Fruit fly (Drosophila melanogaster): ENCODE data around the gene CG4362.

Gene CG4362

DNA sequence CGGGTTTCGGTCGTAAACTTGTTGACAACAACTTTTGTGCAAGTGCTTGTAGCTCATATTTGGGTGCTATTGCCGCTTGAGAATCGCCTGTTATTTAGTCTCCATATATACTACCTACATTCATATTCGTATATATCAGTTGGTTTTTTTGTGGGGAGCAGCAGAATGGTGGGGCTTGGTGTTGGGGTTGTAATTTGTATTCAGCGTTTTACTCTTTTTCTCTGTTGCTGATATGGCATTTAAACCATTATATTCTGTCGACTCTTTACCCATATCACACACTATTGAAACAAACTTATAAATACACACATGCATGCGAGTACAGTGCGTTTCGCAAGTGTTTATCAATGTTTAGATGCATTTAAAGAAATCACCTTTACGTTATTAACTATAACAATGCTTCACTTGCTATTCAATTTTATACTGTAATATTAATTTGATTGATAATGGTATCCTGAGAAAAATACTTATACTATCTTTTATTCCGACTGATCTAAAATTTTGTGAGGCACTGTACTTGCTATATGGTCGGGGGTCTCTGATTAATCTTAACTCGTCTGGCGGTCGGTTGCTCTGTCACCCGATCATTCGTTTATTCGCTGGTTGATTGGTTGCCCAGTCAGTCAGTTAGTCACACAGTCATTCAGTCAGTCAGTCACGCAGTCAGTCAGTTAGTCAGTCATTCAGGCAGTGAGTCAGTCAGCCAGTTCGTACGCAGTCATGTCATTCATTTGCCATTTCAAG, 45.9 kb downstream of the CG4362 start (continued):
- peak; percentile 79 for TF ChIP-seq H2.0 (GFP tag; IDR thresholded peaks at IDR 0.05)
- peak; percentile 28 for TF ChIP-seq CG3838 (GFP tag; optimal IDR thresholded peaks at IDR 0.05)
- peak; percentile 96 for TF ChIP-seq CG18599 (GFP tag; optimal IDR thresholded peaks at IDR 0.05)
- TF ChIP-seq CG11456 (GFP tag; IDR thresholded peaks at IDR 0.05) = peak; percentile 82
- TF ChIP-seq CG13287 (GFP tag; IDR thresholded peaks at IDR 0.05; ENCODE audit: partially characterized antibody) = no peak
- peak; percentile 63 for TF ChIP-seq CG1647 (GFP tag; optimal IDR thresholded peaks at IDR 0.05)
- TF ChIP-seq Hr51 (GFP tag; optimal IDR thresholded peaks at IDR 0.05) = peak; percentile 25 to 90
- peak; percentile 78 for TF ChIP-seq ci (GFP tag; IDR thresholded peaks at IDR 0.05)
- peak; percentile 91 for TF ChIP-seq CG1603 (tag; optimal IDR thresholded peaks at IDR 0.05)
- TF ChIP-seq sd (tag; optimal IDR thresholded peaks at IDR 0.05) = peak; percentile 77
- TF ChIP-seq Atf3 (GFP tag; optimal IDR thresholded peaks at IDR 0.05) = peak; percentile 23
- peak; percentile 56 for TF ChIP-seq CG7928 (GFP tag; optimal IDR thresholded peaks at IDR 0.05)
- peak; percentile 80 for TF ChIP-seq CG32772 (GFP tag; IDR thresholded peaks at IDR 0.05)
- peak; percentile 94 for TF ChIP-seq cwo (GFP tag; optimal IDR thresholded peaks at IDR 0.05)
- TF ChIP-seq ab (GFP tag; optimal IDR thresholded peaks at IDR 0.05) = no peak
- TF ChIP-seq wek (GFP tag; optimal IDR thresholded peaks at IDR 0.05) = peak; percentile 35
- peak; percentile 85 for TF ChIP-seq Ada2b (GFP tag; IDR thresholded peaks at IDR 0.05)
- TF ChIP-seq zen (tag; optimal IDR thresholded peaks at IDR 0.05) = peak; percentile 56
- peak; percentile 93 for TF ChIP-seq Fer3 (tag; optimal IDR thresholded peaks at IDR 0.05)
- peak; percentile 56 for TF ChIP-seq tio (GFP tag; optimal IDR thresholded peaks at IDR 0.05)
- TF ChIP-seq CG15011 (GFP tag; optimal IDR thresholded peaks at IDR 0.05) = peak; percentile 88
- peak; percentile 88 for TF ChIP-seq CG14014 (GFP tag; IDR thresholded peaks at IDR 0.05)
- peak; percentile 19 for TF ChIP-seq Atf-2 (GFP tag; optimal IDR thresholded peaks at IDR 0.05)
- TF ChIP-seq CG12155 (GFP tag; optimal IDR thresholded peaks at IDR 0.05) = peak; percentile 82
- peak; percentile 83 for TF ChIP-seq kay (GFP tag; optimal IDR thresholded peaks at IDR 0.05)
- peak; percentile 97 for TF ChIP-seq CG12769 (tag; optimal IDR thresholded peaks at IDR 0.05)
- peak; percentile 65 for TF ChIP-seq CG4328 (GFP tag; optimal IDR thresholded peaks at IDR 0.05)
- peak; percentile 92 for TF ChIP-seq Meics (GFP tag; optimal IDR thresholded peaks at IDR 0.05)
- TF ChIP-seq CG17186 (GFP tag; optimal IDR thresholded peaks at IDR 0.05) = peak; percentile 32
- TF ChIP-seq CG10431 (GFP tag; optimal IDR thresholded peaks at IDR 0.05) = no peak
- TF ChIP-seq CG18619 (GFP tag; optimal IDR thresholded peaks at IDR 0.05) = peak; percentile 87
- TF ChIP-seq CG30431 (GFP tag; optimal IDR thresholded peaks at IDR 0.05) = peak; percentile 37
- TF ChIP-seq caup (GFP tag; optimal IDR thresholded peaks at IDR 0.05; ENCODE audit: severe bottlenecking) = peak; percentile 92
- TF ChIP-seq Doc3 (GFP tag; IDR thresholded peaks at IDR 0.05; ENCODE audit: partially characterized antibody) = no peak
- peak; percentile 67 for TF ChIP-seq CG5180 (GFP tag; optimal IDR thresholded peaks at IDR 0.05)
- peak; percentile 54 for TF ChIP-seq CG5245 (GFP tag; optimal IDR thresholded peaks at IDR 0.05)
- TF ChIP-seq da (GFP tag; optimal IDR thresholded peaks at IDR 0.05) = no peak
- TF ChIP-seq CG9727 (GFP tag; optimal IDR thresholded peaks at IDR 0.05) = peak; percentile 86
- peak; percentile 10 for TF ChIP-seq stwl (tag; optimal IDR thresholded peaks at IDR 0.05)
- peak; percentile 23 for TF ChIP-seq luna (GFP tag; optimal IDR thresholded peaks at IDR 0.05)
- TF ChIP-seq Gug (GFP tag; IDR thresholded peaks at IDR 0.05) = peak; percentile 69; the same call in 2 of the 4 replicates
- no peak for TF ChIP-seq TFAM (GFP tag; optimal IDR thresholded peaks at IDR 0.05)
- no peak for TF ChIP-seq hb (GFP tag; IDR thresholded peaks at IDR 0.05; ENCODE audit: partially characterized antibody)
- TF ChIP-seq exex (tag; optimal IDR thresholded peaks at IDR 0.05) = peak; percentile 83
- no peak for TF ChIP-seq Tbp (GFP tag; optimal IDR thresholded peaks at IDR 0.05)
- TF ChIP-seq slbo (GFP tag; IDR thresholded peaks at IDR 0.05) = peak; percentile 90
- peak; percentile 88 for TF ChIP-seq sob (GFP tag; IDR thresholded peaks at IDR 0.05)
- peak; percentile 91 for TF ChIP-seq dmrt99B (tag; optimal IDR thresholded peaks at IDR 0.05)
